Worm (Caenorhabditis elegans) whole organism, L4 larva: Measurements from ENCODE around the gene ddl-2.

ENCODE experiments used
- D1046.2 ChIP-seq: fragments of 200-800 bp; sonication (Bioruptor generic); IDR thresholded peaks from 2 replicates; pipeline ENCODE4 v1.3.6; 2022; ENCODE audit warnings: missing genetic modification characterization, missing compliant biosample characterization
- F26F4.8 ChIP-seq: fragments of 200-800 bp; sonication (Bioruptor generic); conservative IDR thresholded peaks from 2 replicates; pipeline ENCODE4 v1.3.6; 2022; ENCODE audit warnings: missing genetic modification characterization, missing compliant biosample characterization
- R02D3.7 ChIP-seq: fragments of 150-350 bp; sonication (generic microtip); optimal IDR thresholded peaks from 3 replicates; lab custom pipeline; 2014; ENCODE audit warnings: missing biosample characterization, missing genetic modification characterization
- Y105C5A.15 ChIP-seq: fragments of 200-800 bp; sonication (Bioruptor generic); IDR thresholded peaks from 2 replicates; pipeline ENCODE4 v1.3.6; 2022; ENCODE audit warnings: missing genetic modification characterization, missing compliant biosample characterization
- Y75B8A.6 ChIP-seq: fragments of 200-800 bp; sonication (Bioruptor generic); IDR thresholded peaks from 2 replicates; pipeline ENCODE4 v1.3.6; 2022; ENCODE audit warnings: missing genetic modification reagents, missing genetic modification characterization, missing compliant biosample characterization
- ceh-20 ChIP-seq: fragments of 200-800 bp; sonication (Bioruptor generic); IDR thresholded peaks from 2 replicates; pipeline ENCODE4 v1.3.6; 2022; ENCODE audit warnings: missing genetic modification reagents, missing genetic modification characterization, missing compliant biosample characterization
- ceh-28 ChIP-seq: fragments of 150-350 bp; optimal IDR thresholded peaks from 2 replicates; lab custom pipeline; 2014; ENCODE audit warnings: missing biosample characterization, missing genetic modification reagents, missing genetic modification characterization
- ceh-62 ChIP-seq: sonication (generic microtip); optimal IDR thresholded peaks from 2 replicates; lab custom pipeline; 2017; ENCODE audit warnings: missing biosample characterization, missing genetic modification characterization
- ces-1 ChIP-seq: fragments of 150-350 bp; sonication (generic microtip); optimal IDR thresholded peaks from 4 replicates; lab custom pipeline; 2014; ENCODE audit warnings: missing biosample characterization, missing genetic modification reagents, missing genetic modification characterization
- ctbp-1 ChIP-seq: fragments of 200-800 bp; sonication (Bioruptor generic); IDR thresholded peaks from 2 replicates; pipeline ENCODE4 v1.3.6; 2022; ENCODE audit warnings: missing genetic modification reagents, missing genetic modification characterization, missing compliant biosample characterization
- daf-12 ChIP-seq: fragments of 150-350 bp; optimal IDR thresholded peaks from 2 replicates; lab custom pipeline; 2014; ENCODE audit warnings: missing biosample characterization, missing genetic modification reagents, missing genetic modification characterization
- daf-16 ChIP-seq, 3 experiments: sonication (generic microtip); optimal IDR thresholded peaks; 2 replicates each; lab custom pipeline; 2016 to 2017; ENCODE audit warnings: missing genetic modification characterization in 3 of 3, missing genetic modification reagents in 3 of 3, mild to moderate bottlenecking in 2 of 3, missing compliant biosample characterization in 2 of 3, missing biosample characterization in 1 of 3, moderate library complexity in 1 of 3
- dmd-6 ChIP-seq: fragments of 200-800 bp; sonication (Bioruptor generic); IDR thresholded peaks from 2 replicates; pipeline ENCODE4 v1.3.6; 2022; ENCODE audit warnings: missing genetic modification reagents, missing genetic modification characterization, missing compliant biosample characterization
- dve-1 ChIP-seq: sonication (generic microtip); optimal IDR thresholded peaks from 2 replicates; lab custom pipeline; 2017; ENCODE audit warnings: antibody characterized with exemption, mild to moderate bottlenecking, missing genetic modification characterization, missing compliant biosample characterization; ENCODE audit not compliant: insufficient read depth
- hlh-11 ChIP-seq: fragments of 200-800 bp; sonication (Bioruptor generic); optimal IDR thresholded peaks from 2 replicates; lab custom pipeline; 2018; ENCODE audit warnings: mild to moderate bottlenecking, missing genetic modification characterization, missing compliant biosample characterization
- lin-13 ChIP-seq: fragments of 150-350 bp; optimal IDR thresholded peaks from 2 replicates; lab custom pipeline; 2014; ENCODE audit warnings: missing biosample characterization, missing genetic modification reagents, missing genetic modification characterization
- lin-39 ChIP-seq: fragments of 150-350 bp; optimal IDR thresholded peaks from 2 replicates; lab custom pipeline; 2014; ENCODE audit warnings: missing biosample characterization, missing genetic modification reagents, missing genetic modification characterization
- mxl-3 ChIP-seq: fragments of 200-800 bp; sonication (Bioruptor generic); optimal IDR thresholded peaks from 2 replicates; lab custom pipeline; 2018; ENCODE audit warnings: mild to moderate bottlenecking, missing genetic modification characterization, missing compliant biosample characterization
- nhr-111 ChIP-seq: fragments of 200-800 bp; sonication (Bioruptor generic); optimal IDR thresholded peaks from 2 replicates; lab custom pipeline; 2018; ENCODE audit warnings: mild to moderate bottlenecking, missing genetic modification characterization, missing compliant biosample characterization
- nhr-6 ChIP-seq: fragments of 150-350 bp; optimal IDR thresholded peaks from 2 replicates; lab custom pipeline; 2014; ENCODE audit warnings: missing biosample characterization, missing genetic modification characterization
- pqm-1 ChIP-seq: sonication (generic microtip); optimal IDR thresholded peaks from 2 replicates; lab custom pipeline; 2017; ENCODE audit warnings: missing biosample characterization, missing genetic modification characterization
- rbr-2 ChIP-seq: sonication (generic microtip); optimal IDR thresholded peaks from 2 replicates; lab custom pipeline; 2016; ENCODE audit warnings: missing genotype, missing genetic modification characterization, missing compliant biosample characterization
- skn-1 ChIP-seq: fragments of 150-350 bp; optimal IDR thresholded peaks from 2 replicates; lab custom pipeline; 2014; ENCODE audit warnings: missing biosample characterization, missing genetic modification characterization
- snpc-1.2 ChIP-seq: fragments of 200-800 bp; sonication (Bioruptor generic); IDR thresholded peaks from 2 replicates; pipeline ENCODE4 v1.3.6; 2022; ENCODE audit warnings: missing genetic modification reagents, missing genetic modification characterization, missing compliant biosample characterization
- spr-1 ChIP-seq: sonication (generic microtip); optimal IDR thresholded peaks from 2 replicates; lab custom pipeline; 2016; ENCODE audit warnings: mild to moderate bottlenecking, missing genetic modification characterization, missing compliant biosample characterization
- unc-130 ChIP-seq: sonication (generic microtip); optimal IDR thresholded peaks from 2 replicates; lab custom pipeline; 2016; ENCODE audit warnings: missing genetic modification reagents, missing genetic modification characterization, missing compliant biosample characterization
- unc-62 ChIP-seq, 3 experiments: fragments of 150-350 bp in 1 of 3; sonication (generic microtip); optimal IDR thresholded peaks in 2 of 3; peaks in 1 of 3; 1 replicate in 1 of 3; 2 replicates in 2 of 3; lab custom pipeline; 2014 to 2017; ENCODE audit warnings: missing biosample characterization in 3 of 3, missing genetic modification characterization in 3 of 3, missing genetic modification reagents in 3 of 3, missing genotype in 1 of 3
- zag-1 ChIP-seq: fragments of 150-350 bp; optimal IDR thresholded peaks from 2 replicates; lab custom pipeline; 2014; ENCODE audit warnings: missing biosample characterization, missing genetic modification characterization

Gene ddl-2

DNA sequence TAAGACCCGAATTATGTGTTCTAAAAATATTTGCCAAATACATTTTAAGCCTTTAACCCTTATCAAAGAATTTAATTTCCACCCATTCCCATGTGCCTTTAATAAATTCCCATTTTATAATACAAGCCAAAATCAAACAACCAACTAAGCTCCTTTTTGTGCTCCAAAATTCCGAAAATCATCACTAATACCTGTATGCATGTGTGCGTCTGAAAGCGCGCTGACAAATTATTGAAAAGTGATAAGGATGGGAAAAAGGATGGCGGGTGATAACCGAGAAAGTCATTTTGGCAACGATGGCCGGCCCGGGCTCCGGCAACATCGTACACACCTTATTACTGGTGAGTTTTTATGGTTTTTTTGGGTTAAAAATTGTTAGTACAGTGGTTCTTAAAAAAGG, 39.9 kb downstream of the ddl-2 start, which contains the start of gene nep-17:
Gene nep-17, plus strand, starts transcription at position 285 of the 400 bp plus-strand sequence.
- TF ChIP-seq D1046.2 (GFP tag; lab: Robert Waterston, UW) (no peak), nhr-111 (GFP tag; lab: Kevin White, UChicago) (no peak), pqm-1 (tag; lab: Kevin White, UChicago) (peak; percentile 65), dve-1 (tag; lab: Kevin White, UChicago) (peak; percentile 36), Y105C5A.15 (GFP tag; lab: Robert Waterston, UW) (no peak), unc-130 (GFP tag; lab: Kevin White, UChicago) (no peak), dmd-6 (peak; percentile 45; the same call in 1 of the 2 replicates), nhr-6 (tag; lab: Kevin White, UChicago) (no peak), mxl-3 (GFP tag; lab: Kevin White, UChicago) (peak; percentile 27), spr-1 (no peak), ceh-28 (tag; lab: Kevin White, UChicago) (no peak), snpc-1.2 (no peak), lin-13 (GFP tag; lab: Kevin White, UChicago) (no peak), hlh-11 (tag; lab: Kevin White, UChicago) (peak; percentile 52), daf-16 (GFP tag; optimal IDR thresholded peaks at IDR 0.05; lab: Kevin White, UChicago) (no peak), daf-16 (tag; optimal IDR thresholded peaks at IDR 0.05; lab: Kevin White, UChicago) (peak; percentile 24)
- TF ChIP-seq, all 104 proteins: peak for 6

DNA sequence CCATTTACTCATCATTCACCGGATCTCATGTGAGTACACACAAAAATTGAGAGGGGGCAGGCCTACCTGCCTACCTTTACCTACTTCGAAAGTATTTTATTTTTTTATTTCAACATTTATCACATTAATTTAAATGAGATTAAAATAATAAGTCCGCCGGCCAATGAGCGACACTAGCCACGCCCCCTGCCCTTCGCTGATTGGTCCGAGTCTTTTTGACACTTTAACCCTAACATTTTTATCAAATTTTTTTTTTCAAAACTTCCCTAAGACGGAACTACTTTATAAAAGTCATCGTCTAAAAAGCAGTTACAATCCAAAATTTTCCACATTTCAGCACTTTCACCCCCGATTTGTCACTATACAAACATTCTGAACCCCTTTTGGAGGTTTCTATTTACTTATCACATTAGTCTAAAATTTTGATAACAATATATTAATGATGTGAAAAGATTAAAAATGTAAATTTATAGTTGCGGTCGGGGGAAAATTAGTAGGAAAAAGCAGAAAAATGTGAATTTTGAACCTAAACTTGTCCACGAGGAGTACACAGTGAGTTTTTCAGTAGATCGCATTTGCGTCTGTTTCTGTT, 41.4 kb downstream of the ddl-2 start:
- TF ChIP-seq pqm-1 (tag; lab: Kevin White, UChicago) (peak; percentile 49), Y75B8A.6 (no peak), daf-16 (GFP tag; optimal IDR thresholded peaks at IDR 0.05; lab: Kevin White, UChicago) (no peak), daf-16 (tag; optimal IDR thresholded peaks at IDR 0.05; lab: Kevin White, UChicago) (peak; percentile 41), dmd-6 (peak; percentile 16; the same call in 1 of the 2 replicates)
- TF ChIP-seq, all 104 proteins: peak for 3

DNA sequence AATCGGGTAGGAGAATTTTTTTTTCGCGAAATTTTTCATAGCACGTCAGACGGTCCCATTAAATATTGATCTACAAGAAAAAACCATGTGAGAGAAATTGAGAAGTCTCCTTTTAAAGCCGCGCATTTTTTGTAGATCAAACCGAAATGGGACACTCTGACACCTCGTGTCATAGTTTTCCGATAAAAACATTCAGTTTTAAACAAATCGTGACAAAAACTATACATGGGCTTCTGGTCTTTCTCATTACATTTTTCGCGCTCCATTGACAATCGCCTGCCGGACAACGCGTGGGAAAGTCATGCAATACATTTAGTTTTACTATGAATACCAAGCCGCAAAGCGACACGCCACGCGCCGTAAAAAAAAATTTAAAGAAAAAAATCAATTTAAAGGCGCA, 42.1 kb downstream of the ddl-2 start:
- TF ChIP-seq R02D3.7 (no peak), unc-62 (GFP tag; optimal IDR thresholded peaks at IDR 0.05 in 1 of 2; lab: Kevin White, UChicago) (peak in 1 of 2 experiments; percentile 95), unc-62 (tag; optimal IDR thresholded peaks at IDR 0.05; lab: Kevin White, UChicago) (no peak)
- TF ChIP-seq, all 104 proteins: peak for 1

DNA sequence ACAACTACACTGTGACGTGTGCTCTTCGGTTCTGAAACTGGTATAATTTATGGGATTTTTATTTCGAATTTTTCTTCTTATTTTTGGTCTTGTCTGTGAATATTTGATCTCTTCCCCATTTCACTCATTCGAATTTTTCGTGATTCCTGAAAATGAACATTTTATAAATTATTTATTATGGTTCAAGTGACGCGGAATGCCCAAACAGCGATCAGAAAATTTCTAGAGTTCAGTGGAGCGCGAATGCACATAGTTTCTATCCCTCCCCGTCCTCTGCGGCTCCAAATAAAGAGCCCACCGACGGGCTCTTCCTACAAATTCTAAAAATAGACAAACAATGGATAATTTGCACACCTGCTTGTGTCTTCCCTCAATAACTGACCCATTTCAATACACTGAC, 43.8 kb downstream of the ddl-2 start, which contains the start of gene F54F11.1:
Gene F54F11.1, plus strand, starts transcription at position 301 of the 400 bp plus-strand sequence.
- no peak for TF ChIP-seq ceh-20
- no peak for TF ChIP-seq mxl-3 (GFP tag; lab: Kevin White, UChicago)
- no peak for TF ChIP-seq nhr-6 (tag; lab: Kevin White, UChicago)
- no peak for TF ChIP-seq unc-130 (GFP tag; lab: Kevin White, UChicago)
- no peak for TF ChIP-seq ceh-62 (tag; lab: Kevin White, UChicago)
- TF ChIP-seq lin-39 (tag; lab: Kevin White, UChicago), result no peak
- TF ChIP-seq daf-12, result no peak
- no peak for TF ChIP-seq rbr-2 (tag; lab: Kevin White, UChicago)
- TF ChIP-seq, all 104 proteins: peak for 0

DNA sequence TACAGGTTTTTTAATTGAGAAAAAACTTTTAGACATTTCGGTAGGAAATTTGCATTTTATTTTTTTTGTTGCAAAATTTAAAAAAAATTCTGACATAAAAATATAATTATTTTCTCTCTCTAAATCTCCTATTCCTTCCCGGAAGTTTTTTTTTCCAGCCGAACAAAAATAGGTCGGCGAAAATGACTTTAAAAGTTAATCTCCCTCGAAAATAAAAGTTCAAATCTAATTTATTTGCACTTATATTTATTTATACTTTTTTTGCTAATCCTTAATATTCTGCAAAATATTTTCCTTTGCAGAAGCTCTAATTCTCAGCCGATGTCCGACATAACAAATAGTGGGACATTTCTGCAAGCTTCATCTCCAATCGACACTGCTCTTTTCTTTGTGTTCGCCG, 45.9 kb downstream of the ddl-2 start, which contains the start of gene F45H10.5:
Gene F45H10.5, plus strand, starts transcription at position 301 of the 400 bp plus-strand sequence.
- TF ChIP-seq zag-1 (tag; lab: Kevin White, UChicago) (no peak), D1046.2 (GFP tag; lab: Robert Waterston, UW) (no peak), unc-62 (GFP tag; optimal IDR thresholded peaks at IDR 0.05 in 1 of 2; lab: Kevin White, UChicago) (peak in 1 of 2 experiments; percentile 5), unc-62 (tag; optimal IDR thresholded peaks at IDR 0.05; lab: Kevin White, UChicago) (no peak), F26F4.8 (GFP tag; lab: Robert Waterston, UW) (no peak), Y105C5A.15 (GFP tag; lab: Robert Waterston, UW) (no peak), ctbp-1 (GFP tag; lab: Robert Waterston, UW) (no peak), skn-1 (tag; lab: Kevin White, UChicago) (no peak), ces-1 (GFP tag; lab: Kevin White, UChicago) (no peak)
